Worm (Caenorhabditis elegans) whole organism, young adult: ENCODE results near the gene rev-3.

Experiments
- B0019.2 ChIP-seq: fragments of 200-800 bp; sonication (Bioruptor generic); conservative IDR thresholded peaks from 2 replicates; pipeline ENCODE4 v1.3.6; 2022; ENCODE audit warnings: missing genetic modification reagents, missing genetic modification characterization, missing compliant biosample characterization
- B0035.1 ChIP-seq: sonication (generic microtip); optimal IDR thresholded peaks from 2 replicates; lab custom pipeline; 2016; ENCODE audit warnings: missing genetic modification characterization, mild to moderate bottlenecking, missing compliant biosample characterization, missing genotype, missing genetic modification reagents
- B0261.1 ChIP-seq: sonication (generic microtip); optimal IDR thresholded peaks from 2 replicates; lab custom pipeline; 2016; ENCODE audit warnings: mild to moderate bottlenecking, missing genetic modification characterization, moderate library complexity, missing compliant biosample characterization
- B0336.3 ChIP-seq: fragments of 200-800 bp; sonication (Bioruptor generic); IDR thresholded peaks from 2 replicates; pipeline ENCODE4 v1.3.6; 2022; ENCODE audit warnings: missing genetic modification characterization, missing compliant biosample characterization
- C06A6.2 ChIP-seq: fragments of 200-800 bp; sonication (Bioruptor generic); conservative IDR thresholded peaks from 2 replicates; pipeline ENCODE4 v1.3.6; 2022; ENCODE audit warnings: missing genetic modification characterization, missing compliant biosample characterization
- D2030.7 ChIP-seq: fragments of 200-800 bp; sonication (Bioruptor generic); IDR thresholded peaks from 2 replicates; pipeline ENCODE4 v1.3.6; 2022; ENCODE audit warnings: missing genetic modification reagents, missing genetic modification characterization, missing compliant biosample characterization
- F22D6.2 ChIP-seq: sonication (generic microtip); optimal IDR thresholded peaks from 2 replicates; lab custom pipeline; 2016; ENCODE audit warnings: mild to moderate bottlenecking, missing genetic modification characterization, missing compliant biosample characterization
- F39B2.1 ChIP-seq: fragments of 200-800 bp; sonication (Bioruptor generic); IDR thresholded peaks from 2 replicates; pipeline ENCODE4 v1.3.6; 2022; ENCODE audit warnings: missing genetic modification reagents, missing genetic modification characterization, missing compliant biosample characterization
- F55B11.4 ChIP-seq: sonication (generic microtip); optimal IDR thresholded peaks from 2 replicates; lab custom pipeline; 2016; ENCODE audit warnings: missing compliant biosample characterization, missing genetic modification characterization, borderline replicate concordance; ENCODE audit not compliant: insufficient read depth
- F57C9.4 ChIP-seq: sonication (generic microtip); optimal IDR thresholded peaks from 2 replicates; lab custom pipeline; 2017; ENCODE audit warnings: mild to moderate bottlenecking, missing genetic modification characterization, missing compliant biosample characterization
- T26A5.8 ChIP-seq: sonication (generic microtip); optimal IDR thresholded peaks from 2 replicates; lab custom pipeline; 2016; ENCODE audit warnings: missing genetic modification characterization, missing compliant biosample characterization
- Y56A3A.18 ChIP-seq: fragments of 200-800 bp; sonication (Bioruptor generic); IDR thresholded peaks from 2 replicates; pipeline ENCODE4 v1.3.6; 2022; ENCODE audit warnings: missing genetic modification reagents, missing genetic modification characterization, missing compliant biosample characterization
- Y67H2A.10 ChIP-seq: fragments of 200-800 bp; sonication (Bioruptor generic); conservative IDR thresholded peaks from 2 replicates; pipeline ENCODE4 v1.3.6; 2022; ENCODE audit warnings: missing genetic modification reagents, missing genetic modification characterization, missing compliant biosample characterization
- Y79H2A.3 ChIP-seq: fragments of 200-800 bp; sonication (Bioruptor generic); conservative IDR thresholded peaks from 2 replicates; pipeline ENCODE4 v1.3.6; 2022; ENCODE audit warnings: missing genetic modification reagents, missing genetic modification characterization, missing compliant biosample characterization
- ama-1 ChIP-seq, 3 experiments: fragments of 150-350 bp in 1 of 3; sonication (generic microtip) in 2 of 3; optimal IDR thresholded peaks; 2 replicates each; lab custom pipeline; 2014 to 2018; ENCODE audit warnings: missing biosample characterization in 2 of 3, missing genetic modification characterization in 2 of 3, missing genetic modification reagents in 2 of 3
- aptf-2 ChIP-seq: fragments of 200-800 bp; sonication (Bioruptor generic); conservative IDR thresholded peaks from 2 replicates; pipeline ENCODE4 v1.3.6; 2022; ENCODE audit warnings: missing genetic modification reagents, missing genetic modification characterization, missing compliant biosample characterization
- aptf-3 ChIP-seq: fragments of 200-800 bp; sonication (Bioruptor generic); IDR thresholded peaks from 2 replicates; pipeline ENCODE4 v1.3.6; 2022; ENCODE audit warnings: missing genetic modification characterization, missing compliant biosample characterization
- attf-3 ChIP-seq: fragments of 200-800 bp; sonication (Bioruptor generic); conservative IDR thresholded peaks from 2 replicates; pipeline ENCODE4 v1.3.6; 2022; ENCODE audit warnings: missing genetic modification reagents, missing genetic modification characterization, missing compliant biosample characterization
- attf-5 ChIP-seq: fragments of 200-800 bp; sonication (Bioruptor generic); optimal IDR thresholded peaks from 2 replicates; lab custom pipeline; 2018; ENCODE audit warnings: mild to moderate bottlenecking, missing genetic modification characterization, missing compliant biosample characterization
- bed-2 ChIP-seq: fragments of 200-800 bp; sonication (Bioruptor generic); IDR thresholded peaks from 2 replicates; pipeline ENCODE4 v1.3.6; 2022; ENCODE audit warnings: missing genetic modification reagents, missing genetic modification characterization, missing compliant biosample characterization
- ccch-3 ChIP-seq: fragments of 200-800 bp; sonication (Bioruptor generic); optimal IDR thresholded peaks from 2 replicates; lab custom pipeline; 2018; ENCODE audit warnings: mild to moderate bottlenecking, missing genetic modification characterization, missing compliant biosample characterization
- ceh-100 ChIP-seq: fragments of 200-800 bp; sonication (Bioruptor generic); IDR thresholded peaks from 2 replicates; pipeline ENCODE4 v1.3.6; 2022; ENCODE audit warnings: missing genetic modification reagents, missing genetic modification characterization, missing compliant biosample characterization
- ceh-27 ChIP-seq: fragments of 200-800 bp; sonication (Bioruptor generic); optimal IDR thresholded peaks from 2 replicates; lab custom pipeline; 2018; ENCODE audit warnings: mild to moderate bottlenecking, missing genetic modification characterization, moderate library complexity, missing compliant biosample characterization
- die-1 ChIP-seq: sonication (generic microtip); optimal IDR thresholded peaks from 2 replicates; lab custom pipeline; 2016; ENCODE audit warnings: missing genotype, mild to moderate bottlenecking, missing genetic modification characterization, missing compliant biosample characterization
- dox-1 ChIP-seq: fragments of 200-800 bp; sonication (Bioruptor generic); IDR thresholded peaks from 2 replicates; pipeline ENCODE4 v1.3.6; 2022; ENCODE audit warnings: missing genetic modification reagents, missing genetic modification characterization, missing compliant biosample characterization
- egrh-3 ChIP-seq: fragments of 200-800 bp; sonication (Bioruptor generic); IDR thresholded peaks from 2 replicates; pipeline ENCODE4 v1.3.6; 2022; ENCODE audit warnings: missing genetic modification reagents, missing genetic modification characterization, missing compliant biosample characterization
- ekl-4 ChIP-seq: fragments of 200-800 bp; sonication (Bioruptor generic); IDR thresholded peaks from 2 replicates; pipeline ENCODE4 v1.3.6; 2022; ENCODE audit warnings: missing genetic modification reagents, missing genetic modification characterization, missing compliant biosample characterization
- ets-4 ChIP-seq: fragments of 200-800 bp; sonication (Bioruptor generic); optimal IDR thresholded peaks from 2 replicates; lab custom pipeline; 2018; ENCODE audit warnings: mild to moderate bottlenecking, missing genetic modification characterization, missing compliant biosample characterization
- fkh-3 ChIP-seq: sonication (generic microtip); optimal IDR thresholded peaks from 2 replicates; lab custom pipeline; 2016; ENCODE audit warnings: mild to moderate bottlenecking, missing genetic modification characterization, missing compliant biosample characterization
- lag-1 ChIP-seq: fragments of 200-800 bp; sonication (Bioruptor generic); IDR thresholded peaks from 2 replicates; pipeline ENCODE4 v1.3.6; 2022; ENCODE audit warnings: missing genetic modification reagents, missing genetic modification characterization, missing compliant biosample characterization
- madf-10 ChIP-seq: sonication (generic microtip); optimal IDR thresholded peaks from 2 replicates; lab custom pipeline; 2016; ENCODE audit warnings: mild to moderate bottlenecking, missing genetic modification characterization, missing compliant biosample characterization
- mel-28 ChIP-seq: sonication (generic microtip); optimal IDR thresholded peaks from 2 replicates; lab custom pipeline; 2016; ENCODE audit warnings: borderline replicate concordance, mild to moderate bottlenecking, missing genetic modification characterization, missing compliant biosample characterization
- nhr-27 ChIP-seq: fragments of 200-800 bp; sonication (Bioruptor generic); optimal IDR thresholded peaks from 2 replicates; lab custom pipeline; 2018; ENCODE audit warnings: mild to moderate bottlenecking, missing genetic modification characterization, moderate library complexity, missing compliant biosample characterization
- sdz-38 ChIP-seq: sonication (generic microtip); optimal IDR thresholded peaks from 2 replicates; lab custom pipeline; 2016; ENCODE audit warnings: missing genotype, missing genetic modification characterization, missing compliant biosample characterization
- snpc-3.4 ChIP-seq: sonication (generic microtip); optimal IDR thresholded peaks from 2 replicates; lab custom pipeline; 2017; ENCODE audit warnings: missing genetic modification characterization, mild to moderate bottlenecking, missing compliant biosample characterization, antibody characterized with exemption, moderate library complexity, missing genotype, missing genetic modification reagents
- sptf-2 ChIP-seq: fragments of 200-800 bp; sonication (Bioruptor generic); optimal IDR thresholded peaks from 2 replicates; lab custom pipeline; 2018; ENCODE audit warnings: mild to moderate bottlenecking, missing genetic modification characterization, missing compliant biosample characterization
- tbx-9 ChIP-seq: sonication (generic microtip); optimal IDR thresholded peaks from 2 replicates; lab custom pipeline; 2016; ENCODE audit warnings: borderline replicate concordance, missing genetic modification characterization, inconsistent platforms, missing compliant biosample characterization
- tlf-1 ChIP-seq: fragments of 200-800 bp; sonication (Bioruptor generic); optimal IDR thresholded peaks from 2 replicates; lab custom pipeline; 2018; ENCODE audit warnings: mild to moderate bottlenecking, missing genetic modification characterization, missing compliant biosample characterization
- zfh-2 ChIP-seq: fragments of 200-800 bp; sonication (Bioruptor generic); conservative IDR thresholded peaks from 2 replicates; pipeline ENCODE4 v1.3.6; 2022; ENCODE audit warnings: missing genetic modification reagents, missing genetic modification characterization, missing compliant biosample characterization
- ztf-18 ChIP-seq: sonication (generic microtip); optimal IDR thresholded peaks from 2 replicates; lab custom pipeline; 2016; ENCODE audit warnings: missing genotype, mild to moderate bottlenecking, missing genetic modification characterization, missing compliant biosample characterization
- ztf-25 ChIP-seq: fragments of 200-800 bp; sonication (Bioruptor generic); IDR thresholded peaks from 2 replicates; pipeline ENCODE4 v1.3.6; 2022; ENCODE audit warnings: missing genetic modification reagents, missing genetic modification characterization, missing compliant biosample characterization

Gene rev-3

ce11 chrIII:5824450-5824972 is 34.1 kb upstream of the rev-3 start:
- no peak for TF ChIP-seq attf-3 (GFP tag; lab: Robert Waterston, UW)
- no peak for TF ChIP-seq lag-1
- TF ChIP-seq dox-1 (GFP tag; lab: Robert Waterston, UW): no peak
- no peak for TF ChIP-seq B0019.2
- TF ChIP-seq zfh-2: no peak
- TF ChIP-seq die-1 (tag; lab: Kevin White, UChicago): no peak
- no peak for TF ChIP-seq C06A6.2 (GFP tag; lab: Robert Waterston, UW)

- TF ChIP-seq F39B2.1: no peak
- no peak for TF ChIP-seq B0336.3
- TF ChIP-seq ccch-3 (GFP tag; lab: Kevin White, UChicago): no peak
- no peak for TF ChIP-seq tbx-9
- no peak for TF ChIP-seq tlf-1
- no peak for TF ChIP-seq nhr-27 (tag; lab: Kevin White, UChicago)
- TF ChIP-seq egrh-3 (GFP tag; lab: Robert Waterston, UW): no peak
- no peak for TF ChIP-seq fkh-3 (tag; lab: Kevin White, UChicago)
- TF ChIP-seq Y79H2A.3 (GFP tag; lab: Robert Waterston, UW): no peak
- TF ChIP-seq ceh-100 (GFP tag; lab: Robert Waterston, UW): no peak
- TF ChIP-seq Y67H2A.10: no peak
- no peak for TF ChIP-seq aptf-3 (GFP tag; lab: Robert Waterston, UW)
- TF ChIP-seq ets-4: no peak
- no peak for TF ChIP-seq ama-1 (optimal IDR thresholded peaks at IDR 0.05; lab: Kevin White, UChicago)
- TF ChIP-seq ama-1 (GFP tag; optimal IDR thresholded peaks at IDR 0.05; lab: Kevin White, UChicago): no peak
- TF ChIP-seq bed-2 (GFP tag; lab: Robert Waterston, UW): no peak
- TF ChIP-seq snpc-3.4 (tag; lab: Kevin White, UChicago): no peak
- TF ChIP-seq, all 124 proteins: peak for 0
Measured at ce11 chrIII:5823617-5824016, 33.2 kb upstream of the rev-3 start, which contains the start of gene R12B2.8. TSS of gene R12B2.8 (plus strand) at chrIII:5823917.

ce11 chrIII:5822816-5823215 is 32.4 kb upstream of the rev-3 start:
- TF ChIP-seq sdz-38 (no peak), Y56A3A.18 (GFP tag; lab: Robert Waterston, UW) (no peak), F55B11.4 (tag; lab: Kevin White, UChicago) (no peak), B0261.1 (tag; lab: Kevin White, UChicago) (no peak), ceh-27 (GFP tag; lab: Kevin White, UChicago) (no peak), F57C9.4 (no peak), B0035.1 (tag; lab: Kevin White, UChicago) (no peak), ztf-18 (tag; lab: Kevin White, UChicago) (no peak), F22D6.2 (tag; lab: Kevin White, UChicago) (no peak), D2030.7 (GFP tag; lab: Robert Waterston, UW) (no peak), aptf-2 (GFP tag; lab: Robert Waterston, UW) (no peak), madf-10 (no peak), ztf-25 (GFP tag; lab: Robert Waterston, UW) (no peak), attf-5 (GFP tag; lab: Kevin White, UChicago) (no peak), ekl-4 (GFP tag; lab: Robert Waterston, UW) (no peak), snpc-3.4 (tag; lab: Kevin White, UChicago) (no peak), mel-28 (tag; lab: Kevin White, UChicago) (no peak), sptf-2 (GFP tag; lab: Kevin White, UChicago) (no peak), T26A5.8 (tag; lab: Kevin White, UChicago) (no peak), C06A6.2 (GFP tag; lab: Robert Waterston, UW) (no peak)
